Worm (Caenorhabditis elegans): ENCODE data around the gene F43C1.5.

Gene F43C1.5

ce11 chrIII:4234642-4235295 lies 5.8 kb downstream of the F43C1.5 start:
- no peak for TF ChIP-seq nhr-10 (tag; optimal IDR thresholded peaks at IDR 0.05)
- no peak for TF ChIP-seq lin-11 (tag; optimal IDR thresholded peaks at IDR 0.05)
- no peak for TF ChIP-seq lin-13 (GFP tag; optimal IDR thresholded peaks at IDR 0.05)
- no peak for TF ChIP-seq Y55F3AM.14 (GFP tag; optimal IDR thresholded peaks at IDR 0.05)
- no peak for TF ChIP-seq lsy-2 (tag; optimal IDR thresholded peaks at IDR 0.05)
- no peak for TF ChIP-seq ama-1 (optimal IDR thresholded peaks at IDR 0.05)
- no peak for TF ChIP-seq nhr-6 (tag; optimal IDR thresholded peaks at IDR 0.05)
- TF ChIP-seq nhr-237 (tag; optimal IDR thresholded peaks at IDR 0.05), result no peak
- TF ChIP-seq dmd-4 (tag; optimal IDR thresholded peaks at IDR 0.05), result no peak
- TF ChIP-seq ztf-1 (GFP tag; conservative IDR thresholded peaks at IDR 0.05), result no peak
- TF ChIP-seq crh-2 (tag; optimal IDR thresholded peaks at IDR 0.05), result no peak
- no peak for TF ChIP-seq nhr-12 (tag; optimal IDR thresholded peaks at IDR 0.05)
- no peak for TF ChIP-seq nhr-25 (tag; optimal IDR thresholded peaks at IDR 0.05)

- TF ChIP-seq Y55F3AM.14 (GFP tag; optimal IDR thresholded peaks at IDR 0.05) (no peak), unc-55 (GFP tag; optimal IDR thresholded peaks at IDR 0.05) (no peak), dmd-4 (tag; optimal IDR thresholded peaks at IDR 0.05) (no peak), ceh-16 (tag; optimal IDR thresholded peaks at IDR 0.05) (no peak), ZK546.5 (tag; optimal IDR thresholded peaks at IDR 0.05) (no peak), unc-39 (tag; optimal IDR thresholded peaks at IDR 0.05) (no peak), nhr-77 (tag; optimal IDR thresholded peaks at IDR 0.05) (no peak), nhr-25 (tag; optimal IDR thresholded peaks at IDR 0.05) (peak; percentile 40), lin-13 (GFP tag; optimal IDR thresholded peaks at IDR 0.05) (peak; percentile 95), lin-39 (tag; optimal IDR thresholded peaks at IDR 0.05) (no peak), nhr-21 (tag; optimal IDR thresholded peaks at IDR 0.05) (peak; percentile 26), elt-1 (tag; optimal IDR thresholded peaks at IDR 0.05) (no peak), nhr-129 (tag; optimal IDR thresholded peaks at IDR 0.05) (peak; percentile 34), egl-27 (tag; optimal IDR thresholded peaks at IDR 0.05) (peak; percentile 1), nhr-11 (tag; optimal IDR thresholded peaks at IDR 0.05) (no peak), ztf-11 (tag; optimal IDR thresholded peaks at IDR 0.05) (no peak), nhr-6 (tag; optimal IDR thresholded peaks at IDR 0.05) (no peak), nhr-23 (tag; optimal IDR thresholded peaks at IDR 0.05) (no peak), sma-3 (GFP tag; optimal IDR thresholded peaks at IDR 0.05) (peak; percentile 35), ztf-1 (GFP tag; conservative IDR thresholded peaks at IDR 0.05) (no peak), mab-5 (tag; optimal IDR thresholded peaks at IDR 0.05) (no peak), C34F6.9 (tag; optimal IDR thresholded peaks at IDR 0.05) (peak; percentile 35), snpc-4 (tag; optimal IDR thresholded peaks at IDR 0.05) (no peak), R02D3.7 (tag; optimal IDR thresholded peaks at IDR 0.05) (no peak), lin-11 (tag; optimal IDR thresholded peaks at IDR 0.05) (no peak), mbf-1 (tag; optimal IDR thresholded peaks at IDR 0.05) (no peak), skn-1 (tag; optimal IDR thresholded peaks at IDR 0.05) (no peak), zag-1 (tag; optimal IDR thresholded peaks at IDR 0.05) (no peak), aly-2 (tag; optimal IDR thresholded peaks at IDR 0.05) (no peak), ceh-82 (tag; optimal IDR thresholded peaks at IDR 0.05) (no peak), ztf-4 (tag; optimal IDR thresholded peaks at IDR 0.05) (no peak), peb-1 (tag; optimal IDR thresholded peaks at IDR 0.05) (no peak), mdl-1 (tag; optimal IDR thresholded peaks at IDR 0.05) (no peak), unc-62 (GFP tag; optimal IDR thresholded peaks at IDR 0.05) (no peak), nhr-12 (tag; optimal IDR thresholded peaks at IDR 0.05) (no peak), elt-3 (tag; optimal IDR thresholded peaks at IDR 0.05) (no peak), fos-1 (tag; optimal IDR thresholded peaks at IDR 0.05) (no peak), blmp-1 (tag; optimal IDR thresholded peaks at IDR 0.05; ENCODE audit: insufficient read depth) (peak; percentile 68), crh-2 (tag; optimal IDR thresholded peaks at IDR 0.05) (no peak), lsy-2 (tag; optimal IDR thresholded peaks at IDR 0.05) (peak in 1 of 2 experiments; percentile 37), gmeb-1 (tag; optimal IDR thresholded peaks at IDR 0.05) (no peak), nhr-237 (tag; optimal IDR thresholded peaks at IDR 0.05) (no peak), sem-4 (tag; optimal IDR thresholded peaks at IDR 0.05) (peak; percentile 24), nhr-10 (tag; optimal IDR thresholded peaks at IDR 0.05) (no peak), F13H6.1 (tag; optimal IDR thresholded peaks at IDR 0.05) (peak; percentile 12), sma-9 (GFP tag; optimal IDR thresholded peaks at IDR 0.05) (peak; percentile 79), sma-9 (tag; optimal IDR thresholded peaks at IDR 0.05) (no peak), alr-1 (tag; optimal IDR thresholded peaks at IDR 0.05) (no peak), ama-1 (optimal IDR thresholded peaks at IDR 0.05) (no peak)
Observed at ce11 chrIII:4236178-4236577, 7.2 kb downstream of the F43C1.5 start.

Measured in whole organism, L2 larva.